Fruit fly (Drosophila melanogaster) whole organism, wandering third instar larva: ENCODE data around the gene sad.

Experiments
- Abd-B ChIP-seq: fragments of >200 bp; optimal IDR thresholded peaks from 2 replicates; lab custom pipeline; 2017; ENCODE audit warnings: missing biosample characterization, missing genetic modification characterization
- CG32264 ChIP-seq: fragments of 200-800 bp; sonication (Bioruptor generic); optimal IDR thresholded peaks from 2 replicates; lab custom pipeline; 2016; ENCODE audit warnings: missing biosample characterization, missing genetic modification characterization
- CG9705 ChIP-seq: fragments of 200-800 bp; sonication (Bioruptor generic); optimal IDR thresholded peaks from 2 replicates; lab custom pipeline; 2018; ENCODE audit warnings: missing biosample characterization, mild to moderate bottlenecking, missing genetic modification characterization
- CrebA ChIP-seq: fragments of 200-800 bp; sonication (Bioruptor generic); optimal IDR thresholded peaks from 2 replicates; lab custom pipeline; 2016; ENCODE audit warnings: missing biosample characterization, mild to moderate bottlenecking, missing genetic modification characterization, borderline replicate concordance
- Dfd ChIP-seq: fragments of >200 bp; optimal IDR thresholded peaks from 2 replicates; lab custom pipeline; 2017; ENCODE audit warnings: missing biosample characterization, missing genetic modification characterization
- Dif ChIP-seq: fragments of 200-275, 200-300 bp; sonication (Bioruptor generic); optimal IDR thresholded peaks from 2 replicates; lab custom pipeline; 2018; ENCODE audit warnings: missing biosample characterization, missing genetic modification characterization; ENCODE audit not compliant: partially characterized antibody
- GATAd ChIP-seq: sonication (Bioruptor generic); optimal IDR thresholded peaks from 2 replicates; lab custom pipeline; 2016; ENCODE audit warnings: missing biosample characterization, missing genetic modification characterization
- HLH106 ChIP-seq: fragments of 200-800 bp; optimal IDR thresholded peaks from 3 replicates; lab custom pipeline; 2019; ENCODE audit warnings: missing biosample characterization, mild to moderate bottlenecking, missing genetic modification characterization, moderate library complexity
- Hnf4 ChIP-seq: fragments of 200-800 bp; sonication (Bioruptor generic); optimal IDR thresholded peaks from 2 replicates; lab custom pipeline; 2016; ENCODE audit warnings: missing biosample characterization, mild to moderate bottlenecking, missing genetic modification characterization
- Hr78 ChIP-seq: fragments of >200 bp; optimal IDR thresholded peaks from 2 replicates; lab custom pipeline; 2017; ENCODE audit warnings: missing biosample characterization, missing genetic modification characterization
- Hr83 ChIP-seq: fragments of 200-300 bp; sonication (Bioruptor generic); optimal IDR thresholded peaks from 2 replicates; lab custom pipeline; 2016; ENCODE audit warnings: missing biosample characterization, mild to moderate bottlenecking, missing genetic modification characterization, moderate library complexity; ENCODE audit not compliant: poor library complexity, severe bottlenecking
- Jra ChIP-seq: sonication (Bioruptor generic); optimal IDR thresholded peaks from 2 replicates; lab custom pipeline; 2016; ENCODE audit warnings: missing biosample characterization, missing genetic modification characterization
- Mio ChIP-seq: sonication (Bioruptor generic); optimal IDR thresholded peaks from 2 replicates; lab custom pipeline; 2016; ENCODE audit warnings: missing biosample characterization, missing genetic modification characterization
- Myc ChIP-seq: fragments of >200 bp; optimal IDR thresholded peaks from 2 replicates; lab custom pipeline; 2017
- N ChIP-seq: fragments of >200 bp; optimal IDR thresholded peaks from 2 replicates; lab custom pipeline; 2018; ENCODE audit warnings: missing biosample characterization, missing external identifiers, missing genetic modification characterization
- OdsH ChIP-seq: fragments of 200-800 bp; sonication (Bioruptor generic); optimal IDR thresholded peaks from 2 replicates; lab custom pipeline; 2016; ENCODE audit warnings: missing biosample characterization, mild to moderate bottlenecking, missing genetic modification characterization
- Rel ChIP-seq, 2 experiments: fragments of 200-800 bp; sonication (Bioruptor generic) in 1 of 2; optimal IDR thresholded peaks; 2 replicates in 1 of 2; 3 replicates in 1 of 2; lab custom pipeline; 2016 to 2019; ENCODE audit warnings: mild to moderate bottlenecking in 2 of 2, missing biosample characterization in 2 of 2, missing genetic modification characterization in 2 of 2, moderate library complexity in 1 of 2
- Sp1 ChIP-seq: fragments of 200-800 bp; sonication (Bioruptor generic); optimal IDR thresholded peaks from 3 replicates; lab custom pipeline; 2019; ENCODE audit warnings: missing biosample characterization, mild to moderate bottlenecking, missing genetic modification characterization, moderate library complexity
- Vsx2 ChIP-seq: fragments of 200-300, 225-300 bp; sonication (Bioruptor generic); optimal IDR thresholded peaks from 2 replicates; lab custom pipeline; 2018; ENCODE audit warnings: missing biosample characterization, missing genetic modification characterization; ENCODE audit not compliant: partially characterized antibody
- br ChIP-seq: fragments of 200-800 bp; sonication (Bioruptor generic); optimal IDR thresholded peaks from 2 replicates; lab custom pipeline; 2016; ENCODE audit warnings: missing biosample characterization, missing genetic modification characterization
- brk ChIP-seq: fragments of 200-800 bp; sonication (Bioruptor generic); optimal IDR thresholded peaks from 2 replicates; lab custom pipeline; 2016; ENCODE audit warnings: missing biosample characterization, mild to moderate bottlenecking, missing genetic modification characterization
- dl ChIP-seq, 2 experiments: fragments of 175-275, 200-275 bp in 1 of 2; fragments of 200-275 bp in 1 of 2; sonication (Bioruptor generic); optimal IDR thresholded peaks; lab custom pipeline; 2018; ENCODE audit warnings: mild to moderate bottlenecking in 2 of 2, missing biosample characterization in 2 of 2, missing genetic modification characterization in 2 of 2, moderate library complexity in 2 of 2; ENCODE audit not compliant: partially characterized antibody in 2 of 2, insufficient read depth in 1 of 2
- dmrt93B ChIP-seq: fragments of 200-800 bp; sonication (Bioruptor generic); optimal IDR thresholded peaks from 2 replicates; lab custom pipeline; 2018; ENCODE audit warnings: missing biosample characterization, mild to moderate bottlenecking, missing genetic modification characterization
- dsf ChIP-seq: sonication (Bioruptor generic); optimal IDR thresholded peaks from 2 replicates; lab custom pipeline; 2016; ENCODE audit warnings: missing biosample characterization, missing genetic modification characterization, borderline replicate concordance
- ey ChIP-seq: fragments of 200-800 bp; sonication (Bioruptor generic); optimal IDR thresholded peaks from 2 replicates; lab custom pipeline; 2016; ENCODE audit warnings: missing biosample characterization, missing genetic modification characterization
- foxo ChIP-seq, 2 experiments: fragments of 200-800 bp; sonication (Bioruptor generic); optimal IDR thresholded peaks; 2 replicates in 1 of 2; 3 replicates in 1 of 2; lab custom pipeline; 2016 to 2017; ENCODE audit warnings: missing biosample characterization in 2 of 2, missing genetic modification characterization in 2 of 2
- fru ChIP-seq: fragments of 200-800 bp; sonication (Bioruptor generic); optimal IDR thresholded peaks from 3 replicates; lab custom pipeline; 2016; ENCODE audit warnings: missing biosample characterization, mild to moderate bottlenecking, missing genetic modification characterization
- jim ChIP-seq: fragments of 175-275, 200-325 bp; sonication (Bioruptor generic); optimal IDR thresholded peaks from 2 replicates; lab custom pipeline; 2016; ENCODE audit warnings: missing biosample characterization, mild to moderate bottlenecking, missing genetic modification characterization
- lola ChIP-seq: fragments of >200 bp; optimal IDR thresholded peaks from 2 replicates; lab custom pipeline; 2017; ENCODE audit warnings: missing biosample characterization, missing genetic modification characterization
- pan ChIP-seq: fragments of >200 bp; optimal IDR thresholded peaks from 2 replicates; lab custom pipeline; 2017
- psq ChIP-seq: fragments of 200-800 bp; sonication (Bioruptor generic); optimal IDR thresholded peaks from 3 replicates; lab custom pipeline; 2017; ENCODE audit warnings: missing biosample characterization, mild to moderate bottlenecking, missing genetic modification characterization, moderate library complexity
- rgr ChIP-seq: fragments of 200-800 bp; sonication (Bioruptor generic); optimal IDR thresholded peaks from 3 replicates; lab custom pipeline; 2016; ENCODE audit warnings: missing biosample characterization, mild to moderate bottlenecking, missing genetic modification characterization
- sage ChIP-seq: fragments of 200-800 bp; sonication (Bioruptor generic); optimal IDR thresholded peaks from 2 replicates; lab custom pipeline; 2016; ENCODE audit warnings: missing biosample characterization, mild to moderate bottlenecking, missing genetic modification characterization
- sv ChIP-seq: fragments of 200-800 bp; sonication (Bioruptor generic); optimal IDR thresholded peaks from 3 replicates; lab custom pipeline; 2016; ENCODE audit warnings: missing biosample characterization, missing genetic modification characterization
- tai ChIP-seq: sonication (Bioruptor generic); optimal IDR thresholded peaks from 2 replicates; lab custom pipeline; 2016; ENCODE audit warnings: missing biosample characterization, missing genetic modification characterization
- usp ChIP-seq: fragments of >200 bp; optimal IDR thresholded peaks from 2 replicates; lab custom pipeline; 2017; ENCODE audit warnings: missing biosample characterization, missing genetic modification characterization
- woc ChIP-seq: sonication (Bioruptor generic); optimal IDR thresholded peaks from 2 replicates; lab custom pipeline; 2016; ENCODE audit warnings: missing biosample characterization, mild to moderate bottlenecking, missing genetic modification characterization

sad gene

DNA sequence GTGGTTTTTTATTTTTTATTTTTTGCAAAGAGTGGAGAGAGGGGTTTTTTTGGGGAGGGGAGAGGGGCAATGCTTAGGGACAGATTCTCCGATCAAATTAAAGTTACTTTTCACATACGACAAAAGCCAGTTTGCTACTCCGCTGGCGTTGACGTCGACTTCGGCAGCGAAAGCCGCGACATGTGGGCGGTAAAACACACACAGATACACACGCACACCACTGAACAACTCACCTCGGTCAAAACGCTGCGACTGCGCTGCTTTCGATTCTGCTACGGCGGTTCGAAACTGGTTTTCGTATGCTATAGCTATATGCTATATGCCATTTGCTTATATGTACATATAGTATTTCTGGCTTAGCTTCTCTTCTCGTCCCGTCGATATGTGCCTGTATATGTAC is 8.5 kb upstream of the sad start:
- TF ChIP-seq Rel (GFP tag; optimal IDR thresholded peaks at IDR 0.05; lab: Kevin White, UChicago) = peak; percentile 32
- no peak for TF ChIP-seq Rel (tag; optimal IDR thresholded peaks at IDR 0.05; lab: Kevin White, UChicago)
- peak; percentile 61 for TF ChIP-seq Dif (GFP tag; lab: Kevin White, UChicago)
- peak; percentile 14 for TF ChIP-seq Vsx2
- TF ChIP-seq rgr (GFP tag; lab: Kevin White, UChicago) = no peak
- peak; percentile 50 for TF ChIP-seq fru (GFP tag; lab: Kevin White, UChicago)
- peak; percentile 9 for TF ChIP-seq N (GFP tag; lab: Kevin White, UChicago)
- peak in 1 of 2 experiments; percentile 22 for TF ChIP-seq dl (GFP tag; optimal IDR thresholded peaks at IDR 0.05; lab: Kevin White, UChicago; ENCODE audit: insufficient read depth in 1 of 2, partially characterized antibody in 2 of 2)
- TF ChIP-seq GATAd (GFP tag; lab: Kevin White, UChicago) = no peak

DNA sequence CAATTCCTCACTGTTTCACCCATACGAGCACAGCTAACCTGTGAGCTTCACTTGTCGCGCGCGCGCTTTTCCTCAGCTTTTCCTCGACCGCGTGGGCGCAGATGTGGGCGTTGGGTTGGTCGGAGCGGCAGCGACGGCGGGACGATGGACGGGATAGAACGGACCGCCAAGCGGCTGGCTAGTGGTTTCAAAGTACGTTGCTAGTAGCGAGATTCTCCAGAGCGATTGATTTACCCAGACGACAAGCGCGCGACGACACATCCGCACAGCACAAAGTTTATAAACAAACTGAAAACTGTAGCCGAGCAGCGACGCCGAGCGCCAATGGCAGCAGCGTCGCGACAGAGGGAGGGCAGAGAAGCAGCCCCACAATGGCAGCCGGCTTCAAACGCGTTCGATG is 7.9 kb upstream of the sad start, which contains the start of gene CG6959:
Gene CG6959 (minus strand): TSS at position 292 of the 400 bp plus-strand sequence.
- TF ChIP-seq Dfd (no peak), lola (no peak), OdsH (GFP tag; lab: Kevin White, UChicago) (no peak), CG9705 (GFP tag; lab: Kevin White, UChicago) (no peak), Hr83 (GFP tag; lab: Kevin White, UChicago) (peak; percentile 28), woc (GFP tag; lab: Kevin White, UChicago) (no peak), pan (lab: Kevin White, UChicago) (no peak), rgr (GFP tag; lab: Kevin White, UChicago) (peak; percentile 9), sv (no peak), Dif (GFP tag; lab: Kevin White, UChicago) (no peak)

DNA sequence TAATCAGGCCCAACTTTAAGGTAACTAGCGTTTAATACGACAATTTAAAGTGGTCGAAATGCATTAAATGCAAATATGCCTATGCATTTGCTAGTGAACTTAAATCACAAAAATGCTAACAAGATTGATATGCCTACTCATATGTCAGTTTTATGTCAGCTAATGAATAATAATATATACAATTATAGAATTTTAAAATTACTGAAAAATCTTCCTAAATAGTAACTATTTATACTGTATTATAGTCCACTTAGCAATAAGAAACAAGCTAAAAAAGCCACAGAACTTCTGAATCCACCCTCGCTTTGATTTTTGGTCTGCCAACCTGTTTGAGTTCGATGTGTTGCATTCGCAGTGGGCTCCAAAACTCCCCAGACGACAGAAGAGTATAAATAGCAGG is 7.4 kb upstream of the sad start:
- TF ChIP-seq sv = no peak
- TF ChIP-seq foxo (GFP tag; optimal IDR thresholded peaks at IDR 0.05; lab: Kevin White, UChicago) = peak in 1 of 2 experiments; percentile 50
- TF ChIP-seq HLH106 (tag; lab: Kevin White, UChicago) = peak; percentile 37
- TF ChIP-seq, all 38 proteins: peak for 2

DNA sequence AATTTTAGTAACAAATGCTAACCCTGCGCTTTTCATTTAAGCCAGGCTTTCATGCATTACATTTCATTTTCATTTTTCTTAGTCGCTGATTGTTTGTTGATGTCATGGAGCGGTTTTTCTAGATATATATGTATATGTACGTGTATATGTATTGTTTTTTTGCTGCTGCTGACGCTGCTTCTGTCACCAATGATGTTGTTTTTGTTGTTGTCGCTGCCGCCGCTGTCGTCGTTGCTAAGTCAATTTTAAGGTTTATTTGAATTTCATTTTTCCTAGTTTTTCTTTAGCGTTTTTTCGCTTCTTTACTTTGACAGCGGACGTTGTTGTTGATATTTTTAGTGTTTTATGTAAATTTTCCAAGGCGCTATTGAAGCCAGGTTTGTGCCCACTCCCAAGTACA is 6.9 kb upstream of the sad start:
- TF ChIP-seq brk (GFP tag; lab: Kevin White, UChicago) = no peak
- TF ChIP-seq Dif (GFP tag; lab: Kevin White, UChicago) = no peak
- no peak for TF ChIP-seq woc (GFP tag; lab: Kevin White, UChicago)
- no peak for TF ChIP-seq dl (GFP tag; optimal IDR thresholded peaks at IDR 0.05; lab: Kevin White, UChicago; ENCODE audit: insufficient read depth in 1 of 2, partially characterized antibody in 2 of 2)
- TF ChIP-seq Abd-B (GFP tag; lab: Kevin White, UChicago) = no peak
- no peak for TF ChIP-seq HLH106 (tag; lab: Kevin White, UChicago)
- no peak for TF ChIP-seq br (GFP tag; lab: Kevin White, UChicago)
- TF ChIP-seq GATAd (GFP tag; lab: Kevin White, UChicago) = no peak
- no peak for TF ChIP-seq dmrt93B (GFP tag; lab: Kevin White, UChicago)
- TF ChIP-seq Jra (GFP tag; lab: Kevin White, UChicago) = no peak
- no peak for TF ChIP-seq Vsx2

DNA sequence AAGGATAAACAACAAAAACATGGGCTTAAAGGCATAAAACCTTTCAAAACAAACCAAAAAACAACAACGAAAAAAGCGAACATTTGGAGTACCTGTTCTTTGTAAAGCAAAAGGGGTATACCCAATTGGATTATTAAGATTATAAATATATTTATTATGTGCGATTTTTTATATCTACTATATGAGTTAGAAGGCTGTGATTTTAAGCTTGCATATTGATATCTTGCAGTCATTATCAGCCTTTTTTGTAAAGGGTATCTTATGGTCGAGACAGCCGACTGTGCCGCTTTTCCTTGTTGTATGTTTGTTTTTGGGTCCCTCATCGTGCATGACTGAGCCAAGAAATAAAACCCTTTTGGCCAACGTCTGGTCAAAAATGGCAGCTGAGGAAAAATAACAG is 4.3 kb upstream of the sad start:
- TF ChIP-seq HLH106 (tag; lab: Kevin White, UChicago) (peak; percentile 77), dsf (GFP tag; lab: Kevin White, UChicago) (no peak), Mio (GFP tag; lab: Kevin White, UChicago) (no peak), lola (no peak), Hr83 (GFP tag; lab: Kevin White, UChicago) (no peak), N (GFP tag; lab: Kevin White, UChicago) (no peak), Myc (lab: Kevin White, UChicago) (no peak), Dif (GFP tag; lab: Kevin White, UChicago) (no peak), dl (GFP tag; optimal IDR thresholded peaks at IDR 0.05; lab: Kevin White, UChicago; ENCODE audit: insufficient read depth in 1 of 2, partially characterized antibody in 2 of 2) (no peak), Sp1 (GFP tag; lab: Kevin White, UChicago) (peak; percentile 62), jim (GFP tag; lab: Kevin White, UChicago) (no peak), GATAd (GFP tag; lab: Kevin White, UChicago) (no peak), Rel (GFP tag; optimal IDR thresholded peaks at IDR 0.05; lab: Kevin White, UChicago) (peak; percentile 19), Rel (tag; optimal IDR thresholded peaks at IDR 0.05; lab: Kevin White, UChicago) (no peak), rgr (GFP tag; lab: Kevin White, UChicago) (peak; percentile 59), CG9705 (GFP tag; lab: Kevin White, UChicago) (no peak), woc (GFP tag; lab: Kevin White, UChicago) (peak; percentile 43), CrebA (GFP tag; lab: Kevin White, UChicago) (peak; percentile 5), Hnf4 (peak; percentile 47), Hr78 (GFP tag; lab: Kevin White, UChicago) (no peak), tai (GFP tag; lab: Kevin White, UChicago) (no peak), ey (GFP tag; lab: Kevin White, UChicago) (peak; percentile 17), psq (GFP tag; lab: Kevin White, UChicago) (peak; percentile 55), pan (lab: Kevin White, UChicago) (no peak), sage (GFP tag; lab: Kevin White, UChicago) (peak; percentile 3), usp (GFP tag; lab: Kevin White, UChicago) (no peak), Dfd (no peak), sv (no peak), Abd-B (GFP tag; lab: Kevin White, UChicago) (no peak), dmrt93B (GFP tag; lab: Kevin White, UChicago) (peak; percentile 49), br (GFP tag; lab: Kevin White, UChicago) (peak; percentile 45), Jra (GFP tag; lab: Kevin White, UChicago) (no peak), CG32264 (no peak)
